Worm (Caenorhabditis elegans): ENCODE data around the gene F58H1.5.

F58H1.5 gene

DNA sequence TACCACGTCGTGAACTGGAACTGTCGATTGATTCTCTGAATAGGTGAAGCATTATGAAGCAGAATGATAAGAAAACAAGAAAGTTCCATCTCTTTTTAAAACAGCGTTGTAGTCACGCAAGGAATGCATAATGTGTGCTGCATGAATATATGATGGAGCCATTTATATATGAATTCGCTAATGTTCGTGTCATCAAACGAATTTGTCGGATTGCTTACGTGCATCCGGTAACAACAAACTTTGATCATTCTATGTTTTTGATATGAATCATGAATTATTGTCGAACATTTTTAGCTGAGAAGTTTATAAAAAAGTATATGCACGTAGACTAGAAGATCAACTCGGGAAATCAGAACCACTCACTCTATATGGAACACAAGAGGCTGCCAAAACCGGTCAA lies 39.2 kb downstream of the F58H1.5 start:
- TF ChIP-seq ttx-3 (tag; optimal IDR thresholded peaks at IDR 0.05) (no peak), elt-4 (tag; optimal IDR thresholded peaks at IDR 0.05) (no peak), lim-6 (tag; optimal IDR thresholded peaks at IDR 0.05) (no peak), ama-1 (optimal IDR thresholded peaks at IDR 0.05) (no peak), mec-3 (tag; optimal IDR thresholded peaks at IDR 0.05; ENCODE audit: borderline replicate concordance) (no peak), fkh-6 (tag; optimal IDR thresholded peaks at IDR 0.05) (no peak), hlh-30 (tag; optimal IDR thresholded peaks at IDR 0.05; ENCODE audit: insufficient read depth) (no peak), ceh-45 (GFP tag; IDR thresholded peaks at IDR 0.05) (no peak), fkh-10 (GFP tag; optimal IDR thresholded peaks at IDR 0.05) (no peak), hlh-6 (tag; optimal IDR thresholded peaks at IDR 0.05) (no peak), tbx-2 (tag; optimal IDR thresholded peaks at IDR 0.05) (no peak), tbx-7 (tag; optimal IDR thresholded peaks at IDR 0.05) (no peak), hlh-8 (tag; optimal IDR thresholded peaks at IDR 0.05) (no peak), ceh-19 (GFP tag; optimal IDR thresholded peaks at IDR 0.05) (no peak), ceh-24 (tag; optimal IDR thresholded peaks at IDR 0.05) (no peak)

DNA sequence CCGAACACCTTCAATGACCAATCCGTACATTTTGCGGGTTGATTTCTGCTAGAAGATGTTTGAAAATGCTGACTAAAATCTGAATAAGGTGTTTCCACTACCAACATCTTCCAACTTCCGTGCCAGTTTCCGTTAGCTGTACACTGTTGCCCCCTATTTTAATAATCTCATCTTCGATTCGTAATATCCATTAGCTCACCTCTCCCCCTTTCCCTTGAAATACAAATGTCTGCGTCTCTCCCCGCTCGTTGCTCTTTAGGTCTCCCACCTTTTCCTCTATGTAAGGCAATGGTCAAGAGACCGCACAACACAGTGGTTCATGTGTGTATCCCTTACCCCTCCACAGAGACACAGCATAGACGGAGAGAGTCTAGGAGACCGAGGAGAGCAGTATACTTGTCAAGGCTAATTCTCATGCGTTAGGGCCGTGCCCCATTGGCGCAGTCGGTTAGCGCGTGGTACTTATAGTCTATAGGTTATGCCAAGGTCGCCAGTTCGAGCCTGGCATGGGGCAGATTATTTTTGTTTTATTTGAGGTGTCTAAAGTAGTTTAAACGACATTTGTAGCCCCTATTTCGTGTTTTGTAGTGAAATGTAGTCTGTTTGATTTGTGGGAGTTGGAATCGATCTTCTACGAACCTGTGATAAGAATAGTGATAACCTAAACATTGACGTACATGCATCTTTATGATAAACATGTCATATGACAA lies 43.7 kb downstream of the F58H1.5 start, which contains the start of gene gcy-33:
TSS of gene gcy-33 (minus strand) at position 51 of the 710 bp plus-strand sequence.
- peak; percentile 80 for TF ChIP-seq ceh-9 (tag; optimal IDR thresholded peaks at IDR 0.05)
- TF ChIP-seq lin-11 (tag; optimal IDR thresholded peaks at IDR 0.05): peak; percentile 86
- peak; percentile 95 for TF ChIP-seq ztf-16 (tag; optimal IDR thresholded peaks at IDR 0.05)
- peak; percentile 97 for TF ChIP-seq unc-86 (tag; optimal IDR thresholded peaks at IDR 0.05)
- peak; percentile 93 for TF ChIP-seq fkh-6 (tag; optimal IDR thresholded peaks at IDR 0.05)
- no peak for TF ChIP-seq unc-55 (GFP tag; optimal IDR thresholded peaks at IDR 0.05)
- peak; percentile 97 for TF ChIP-seq hlh-6 (tag; optimal IDR thresholded peaks at IDR 0.05)
- peak; percentile 95 for TF ChIP-seq Y22D7AL.16 (tag; optimal IDR thresholded peaks at IDR 0.05)
- TF ChIP-seq sox-4 (tag; optimal IDR thresholded peaks at IDR 0.05): peak; percentile 91
- TF ChIP-seq pros-1 (tag; optimal IDR thresholded peaks at IDR 0.05): peak; percentile 39
- TF ChIP-seq tbx-7 (tag; optimal IDR thresholded peaks at IDR 0.05): peak; percentile 46
- peak; percentile 92 for TF ChIP-seq sox-2 (GFP tag; IDR thresholded peaks at IDR 0.05)
- TF ChIP-seq rnt-1 (tag; optimal IDR thresholded peaks at IDR 0.05): peak; percentile 85
- TF ChIP-seq dve-1 (tag; optimal IDR thresholded peaks at IDR 0.05): peak; percentile 88
- peak; percentile 85 for TF ChIP-seq ahr-1 (tag; optimal IDR thresholded peaks at IDR 0.05)
- no peak for TF ChIP-seq nhr-11 (tag; optimal IDR thresholded peaks at IDR 0.05)
- peak; percentile 84 for TF ChIP-seq ceh-24 (tag; optimal IDR thresholded peaks at IDR 0.05)
- TF ChIP-seq ceh-19 (GFP tag; optimal IDR thresholded peaks at IDR 0.05): peak; percentile 95
- peak; percentile 94 for TF ChIP-seq pha-2 (tag; optimal IDR thresholded peaks at IDR 0.05)
- TF ChIP-seq ceh-45 (GFP tag; IDR thresholded peaks at IDR 0.05): peak; percentile 89
- TF ChIP-seq unc-3 (GFP tag; conservative IDR thresholded peaks at IDR 0.05): peak; percentile 95
- TF ChIP-seq unc-3 (tag; optimal IDR thresholded peaks at IDR 0.05): peak; percentile 94
- TF ChIP-seq pha-4 (tag; optimal IDR thresholded peaks at IDR 0.05): no peak
- TF ChIP-seq odd-2 (tag; optimal IDR thresholded peaks at IDR 0.05): peak; percentile 52
- TF ChIP-seq ceh-31 (tag; optimal IDR thresholded peaks at IDR 0.05): peak; percentile 91
- TF ChIP-seq che-1 (tag; optimal IDR thresholded peaks at IDR 0.05): peak; percentile 93
- TF ChIP-seq ceh-48 (tag; optimal IDR thresholded peaks at IDR 0.05): peak; percentile 88
- peak; percentile 94 for TF ChIP-seq nhr-232 (tag; optimal IDR thresholded peaks at IDR 0.05)
- peak; percentile 87 for TF ChIP-seq nfya-1 (tag; optimal IDR thresholded peaks at IDR 0.05)
- peak; percentile 70 for TF ChIP-seq K09A11.1 (tag; optimal IDR thresholded peaks at IDR 0.05; ENCODE audit: insufficient read depth)
- no peak for TF ChIP-seq ceh-22 (tag; optimal IDR thresholded peaks at IDR 0.05)
- peak; percentile 94 for TF ChIP-seq ref-2 (tag; optimal IDR thresholded peaks at IDR 0.05)
- peak; percentile 93 for TF ChIP-seq pat-9 (tag; optimal IDR thresholded peaks at IDR 0.05)
- peak; percentile 96 for TF ChIP-seq T23F11.4 (GFP tag; optimal IDR thresholded peaks at IDR 0.05)
- no peak for TF ChIP-seq ama-1 (optimal IDR thresholded peaks at IDR 0.05)
- peak; percentile 97 for TF ChIP-seq elt-2 (tag; optimal IDR thresholded peaks at IDR 0.05)
- peak; percentile 53 for TF ChIP-seq ets-4 (tag; optimal IDR thresholded peaks at IDR 0.05)
- peak; percentile 95 for TF ChIP-seq ceh-6 (GFP tag; optimal IDR thresholded peaks at IDR 0.05)
- TF ChIP-seq tbx-2 (tag; optimal IDR thresholded peaks at IDR 0.05): peak; percentile 97
- peak; percentile 90 for TF ChIP-seq sdc-2 (tag; optimal IDR thresholded peaks at IDR 0.05)
- TF ChIP-seq ttx-3 (tag; optimal IDR thresholded peaks at IDR 0.05): peak; percentile 93
- peak; percentile 94 for TF ChIP-seq syd-9 (tag; optimal IDR thresholded peaks at IDR 0.05)
- TF ChIP-seq eyg-1 (tag; optimal IDR thresholded peaks at IDR 0.05): peak; percentile 96

All from whole organism, late embryonic.